Fruit fly (Drosophila melanogaster) whole organism, wandering third instar larva: ENCODE measurements around the gene SsRbeta.

Experiments
- Mio ChIP-seq: sonication (Bioruptor generic); optimal IDR thresholded peaks from 2 replicates; lab custom pipeline; 2016; ENCODE audit warnings: missing biosample characterization, missing genetic modification characterization
- N ChIP-seq: fragments of >200 bp; optimal IDR thresholded peaks from 2 replicates; lab custom pipeline; 2018; ENCODE audit warnings: missing biosample characterization, missing external identifiers, missing genetic modification characterization
- Vsx2 ChIP-seq: fragments of 200-300, 225-300 bp; sonication (Bioruptor generic); optimal IDR thresholded peaks from 2 replicates; lab custom pipeline; 2018; ENCODE audit warnings: missing biosample characterization, missing genetic modification characterization; ENCODE audit not compliant: partially characterized antibody
- jim ChIP-seq: fragments of 175-275, 200-325 bp; sonication (Bioruptor generic); optimal IDR thresholded peaks from 2 replicates; lab custom pipeline; 2016; ENCODE audit warnings: missing biosample characterization, mild to moderate bottlenecking, missing genetic modification characterization
- pan ChIP-seq: fragments of >200 bp; optimal IDR thresholded peaks from 2 replicates; lab custom pipeline; 2017
- sv ChIP-seq: fragments of 200-800 bp; sonication (Bioruptor generic); optimal IDR thresholded peaks from 3 replicates; lab custom pipeline; 2016; ENCODE audit warnings: missing biosample characterization, missing genetic modification characterization
- usp ChIP-seq: fragments of >200 bp; optimal IDR thresholded peaks from 2 replicates; lab custom pipeline; 2017; ENCODE audit warnings: missing biosample characterization, missing genetic modification characterization

dm6 chr3L:16128481-16128972 lies 890 bp upstream of the SsRbeta start, which contains the start of gene Pgm1:
- TF ChIP-seq N (GFP tag; lab: Kevin White, UChicago): no peak
- TF ChIP-seq Mio (GFP tag; lab: Kevin White, UChicago): peak; percentile 43
- no peak for TF ChIP-seq usp (GFP tag; lab: Kevin White, UChicago)
- no peak for TF ChIP-seq Vsx2 (GFP tag; lab: Kevin White, UChicago)
- peak; percentile 79 for TF ChIP-seq sv (GFP tag; lab: Kevin White, UChicago)
- TF ChIP-seq pan (lab: Kevin White, UChicago): no peak
- no peak for TF ChIP-seq jim (GFP tag; lab: Kevin White, UChicago)
